Fruit fly (Drosophila melanogaster) whole organism, embryonic: ENCODE results near the gene CG10383.

ENCODE experiments used
- Adf1 ChIP-seq: fragments of 200-800 bp; sonication (Bioruptor generic); IDR thresholded peaks from 2 replicates; pipeline ENCODE4 v1.3.6; 2022; ENCODE audit warnings: missing biosample characterization, missing genetic modification characterization
- CG10267 ChIP-seq: fragments of 200-800 bp; sonication (Bioruptor generic); optimal IDR thresholded peaks from 2 replicates; lab custom pipeline; 2018; ENCODE audit warnings: missing biosample characterization, mild to moderate bottlenecking, missing genetic modification characterization, moderate library complexity
- CG14014 ChIP-seq: fragments of 200-800 bp; sonication (Bioruptor generic); IDR thresholded peaks from 2 replicates; pipeline ENCODE4 v1.3.6; 2022; ENCODE audit warnings: missing biosample characterization, missing genetic modification characterization
- CG14860 ChIP-seq: fragments of 200-800 bp; sonication (Bioruptor generic); IDR thresholded peaks from 3 replicates; pipeline ENCODE4 v1.3.6; 2022; ENCODE audit warnings: missing biosample characterization, missing genetic modification characterization; ENCODE audit not compliant: partially characterized antibody
- CG15011 ChIP-seq: fragments of 200-800 bp; sonication (Bioruptor generic); optimal IDR thresholded peaks from 3 replicates; lab custom pipeline; 2018; ENCODE audit warnings: missing biosample characterization, mild to moderate bottlenecking, missing genetic modification characterization
- CG2678 ChIP-seq: fragments of 200-800 bp; sonication (Bioruptor generic); optimal IDR thresholded peaks from 3 replicates; lab custom pipeline; 2019; ENCODE audit warnings: missing biosample characterization, mild to moderate bottlenecking, missing genetic modification characterization, moderate library complexity
- Dfd ChIP-seq, 2 experiments: fragments of >200 bp; optimal IDR thresholded peaks; 2 replicates each; lab custom pipeline; 2017; ENCODE audit warnings: missing biosample characterization in 2 of 2, missing genetic modification characterization in 2 of 2
- Dll ChIP-seq: fragments of 200-800 bp; sonication (Bioruptor generic); IDR thresholded peaks from 4 replicates; pipeline ENCODE4 v1.3.6; 2022; ENCODE audit warnings: missing biosample characterization, missing genetic modification characterization; ENCODE audit not compliant: partially characterized antibody
- Fer2 ChIP-seq: fragments of 200-800 bp; sonication (Bioruptor generic); optimal IDR thresholded peaks from 2 replicates; lab custom pipeline; 2018; ENCODE audit warnings: missing biosample characterization, mild to moderate bottlenecking, missing genetic modification characterization, moderate library complexity
- Oli ChIP-seq: fragments of 200-800 bp; sonication (Bioruptor generic); optimal IDR thresholded peaks from 2 replicates; lab custom pipeline; 2018; ENCODE audit warnings: missing biosample characterization, mild to moderate bottlenecking, missing genetic modification characterization, moderate library complexity
- hb ChIP-seq: fragments of 200-800 bp; sonication (Bioruptor generic); IDR thresholded peaks from 3 replicates; pipeline ENCODE4 v1.3.6; 2022; ENCODE audit warnings: missing biosample characterization, missing genetic modification characterization; ENCODE audit not compliant: partially characterized antibody
- phol ChIP-seq: fragments of 200-800 bp; sonication (Bioruptor generic); optimal IDR thresholded peaks from 3 replicates; lab custom pipeline; 2018; ENCODE audit warnings: missing biosample characterization, mild to moderate bottlenecking, missing genetic modification characterization, moderate library complexity
- tx ChIP-seq: fragments of 200-800 bp; sonication (Bioruptor generic); optimal IDR thresholded peaks from 2 replicates; lab custom pipeline; 2016; ENCODE audit warnings: missing biosample characterization, missing genetic modification characterization
- zfh2 ChIP-seq: fragments of 200-800 bp; sonication (Bioruptor generic); optimal IDR thresholded peaks from 2 replicates; lab custom pipeline; 2016; ENCODE audit warnings: missing biosample characterization, missing genetic modification characterization

- TF ChIP-seq Dfd (GFP tag; optimal IDR thresholded peaks at IDR 0.05; lab: Kevin White, UChicago) (no peak), CG2678 (tag; lab: Kevin White, UChicago) (no peak), Oli (tag; lab: Kevin White, UChicago) (no peak), tx (GFP tag; lab: Kevin White, UChicago) (no peak), CG10267 (tag; lab: Kevin White, UChicago) (no peak), Adf1 (GFP tag; lab: Robert Waterston, UW) (peak; percentile 90), hb (GFP tag; lab: Robert Waterston, UW) (no peak), CG14014 (no peak), phol (no peak), Dll (GFP tag; lab: Robert Waterston, UW) (no peak), Fer2 (tag; lab: Kevin White, UChicago) (no peak), zfh2 (GFP tag; lab: Kevin White, UChicago) (no peak), CG14860 (GFP tag; lab: Robert Waterston, UW) (no peak), CG15011 (GFP tag; lab: Kevin White, UChicago) (no peak)
Observed at dm6 chr2L:18732760-18733530, 37.5 kb upstream of the CG10383 start.
